Worm (Caenorhabditis elegans) whole organism, mixed stage, embryonic: ENCODE results near the gene elmd-1.

Experiments used
- ceh-39 ChIP-seq: fragments of 150-350 bp; optimal IDR thresholded peaks from 2 replicates; lab custom pipeline; 2014; ENCODE audit warnings: missing biosample characterization, missing genetic modification characterization
- ztf-11 ChIP-seq: fragments of 150-350 bp; optimal IDR thresholded peaks from 2 replicates; lab custom pipeline; 2014; ENCODE audit warnings: missing biosample characterization, missing genetic modification characterization

ce11 chrIII:3381866-3382265 lies 7.9 kb upstream of the elmd-1 start:
- TF ChIP-seq ztf-11 (tag; lab: Kevin White, UChicago) (no peak), ceh-39 (tag; lab: Kevin White, UChicago) (no peak)
